Worm (Caenorhabditis elegans) whole organism, young adult: ENCODE measurements around the gene Y108F1.5.

Experiments used
- C06A6.2 ChIP-seq: fragments of 200-800 bp; sonication (Bioruptor generic); conservative IDR thresholded peaks from 2 replicates; pipeline ENCODE4 v1.3.6; 2022; ENCODE audit warnings: missing genetic modification characterization, missing compliant biosample characterization
- D2030.7 ChIP-seq: fragments of 200-800 bp; sonication (Bioruptor generic); IDR thresholded peaks from 2 replicates; pipeline ENCODE4 v1.3.6; 2022; ENCODE audit warnings: missing genetic modification reagents, missing genetic modification characterization, missing compliant biosample characterization
- F49E8.2 ChIP-seq: sonication (generic microtip); optimal IDR thresholded peaks from 3 replicates; lab custom pipeline; 2017; ENCODE audit warnings: missing genetic modification characterization, mild to moderate bottlenecking, missing compliant biosample characterization, antibody characterized with exemption, moderate library complexity; ENCODE audit not compliant: insufficient read depth
- K12H6.12 ChIP-seq: fragments of 200-800 bp; sonication (Bioruptor generic); optimal IDR thresholded peaks from 2 replicates; lab custom pipeline; 2018; ENCODE audit warnings: mild to moderate bottlenecking, missing genetic modification characterization, missing compliant biosample characterization
- egl-44 ChIP-seq: fragments of 200-800 bp; sonication (Bioruptor generic); IDR thresholded peaks from 2 replicates; pipeline ENCODE4 v1.3.6; 2022; ENCODE audit warnings: missing genetic modification reagents, missing genetic modification characterization, missing compliant biosample characterization
- ekl-4 ChIP-seq: fragments of 200-800 bp; sonication (Bioruptor generic); IDR thresholded peaks from 2 replicates; pipeline ENCODE4 v1.3.6; 2022; ENCODE audit warnings: missing genetic modification reagents, missing genetic modification characterization, missing compliant biosample characterization
- him-1 ChIP-seq: sonication (generic microtip); optimal IDR thresholded peaks from 2 replicates; lab custom pipeline; 2016; ENCODE audit warnings: missing genotype, missing genetic modification reagents, missing genetic modification characterization, missing compliant biosample characterization
- let-526 ChIP-seq: fragments of 200-800 bp; sonication (Bioruptor generic); IDR thresholded peaks from 2 replicates; pipeline ENCODE4 v1.3.6; 2022; ENCODE audit warnings: missing genetic modification reagents, missing genetic modification characterization, missing compliant biosample characterization
- lin-35 ChIP-seq, 3 experiments: fragments of 150-350 bp in 2 of 3; sonication (generic microtip) in 1 of 3; optimal IDR thresholded peaks; 2 replicates each; lab custom pipeline; 2014 to 2018; ENCODE audit warnings: missing biosample characterization in 3 of 3, missing genetic modification characterization in 3 of 3, missing genetic modification reagents in 3 of 3
- nhr-90 ChIP-seq: sonication (generic microtip); optimal IDR thresholded peaks from 2 replicates; lab custom pipeline; 2016; ENCODE audit warnings: missing genotype, mild to moderate bottlenecking, missing genetic modification characterization, missing compliant biosample characterization
- rpc-1 ChIP-seq, 2 experiments: fragments of 150-350 bp in 1 of 2; sonication (generic microtip) in 1 of 2; optimal IDR thresholded peaks; 2 replicates each; lab custom pipeline; 2014 to 2018; ENCODE audit warnings: missing biosample characterization in 1 of 2, missing genetic modification characterization in 1 of 2, missing genetic modification reagents in 1 of 2, missing genotype in 1 of 2
- somi-1 ChIP-seq: fragments of 200-800 bp; sonication (Bioruptor generic); optimal IDR thresholded peaks from 2 replicates; lab custom pipeline; 2018; ENCODE audit warnings: mild to moderate bottlenecking, missing genetic modification characterization, missing compliant biosample characterization
- unc-62 ChIP-seq: fragments of 150-350 bp; optimal IDR thresholded peaks from 2 replicates; lab custom pipeline; 2014; ENCODE audit warnings: missing biosample characterization, missing genetic modification reagents, missing genetic modification characterization

- TF ChIP-seq unc-62 (GFP tag; lab: Kevin White, UChicago) (no peak), let-526 (GFP tag; lab: Robert Waterston, UW) (no peak), F49E8.2 (tag; lab: Kevin White, UChicago) (no peak), D2030.7 (no peak), K12H6.12 (tag; lab: Kevin White, UChicago) (no peak), somi-1 (no peak), nhr-90 (tag; lab: Kevin White, UChicago) (no peak), him-1 (tag; lab: Kevin White, UChicago) (no peak), ekl-4 (GFP tag; lab: Robert Waterston, UW) (no peak), egl-44 (no peak), lin-35 (GFP tag; optimal IDR thresholded peaks at IDR 0.05; lab: Kevin White, UChicago) (no peak), rpc-1 (optimal IDR thresholded peaks at IDR 0.05; lab: Kevin White, UChicago) (no peak), rpc-1 (tag; optimal IDR thresholded peaks at IDR 0.05; lab: Kevin White, UChicago) (no peak), C06A6.2 (GFP tag; lab: Robert Waterston, UW) (no peak)
Measured at ce11 chrX:301530-301929, 27.7 kb upstream of the Y108F1.5 start, which contains the start of gene gcp-2.1.
